Worm (Caenorhabditis elegans): ENCODE data around the gene Y62H9A.11.

ce11 chrX:11920723-11921283, 13.6 kb upstream of the Y62H9A.11 start, which contains the start of gene Y62H9A.14:
- TF ChIP-seq unc-62 (GFP tag; optimal IDR thresholded peaks at IDR 0.05) (no peak), nhr-11 (tag; optimal IDR thresholded peaks at IDR 0.05) (no peak), sup-37 (GFP tag; optimal IDR thresholded peaks at IDR 0.05) (no peak), vab-15 (tag; optimal IDR thresholded peaks at IDR 0.05) (no peak), nhr-77 (tag; optimal IDR thresholded peaks at IDR 0.05) (no peak), swsn-7 (tag; optimal IDR thresholded peaks at IDR 0.05) (no peak)

Data from whole organism, L1 larva.